Worm (Caenorhabditis elegans): ENCODE measurements around the gene ril-1.

DNA sequence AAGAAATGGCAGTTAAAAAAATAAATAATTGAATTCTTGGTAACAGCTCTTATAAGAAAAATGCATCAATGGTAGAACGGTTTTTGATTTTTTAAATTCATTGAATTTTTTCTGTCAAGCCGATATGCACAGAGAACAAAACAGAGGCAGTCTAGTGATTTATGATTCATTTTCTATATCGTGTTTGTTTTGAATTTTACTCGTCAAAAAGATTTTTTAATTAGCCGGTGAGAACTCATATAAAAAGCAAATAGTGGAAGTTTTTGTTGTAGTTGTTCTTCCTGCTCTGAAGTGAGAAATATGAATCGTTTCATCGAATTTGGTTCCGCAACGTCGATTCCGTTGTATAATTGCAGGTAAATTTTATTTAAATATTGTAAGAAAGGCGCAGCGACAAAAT lies 35.4 kb upstream of the ril-1 start, which contains the start of gene srt-32:
- TF ChIP-seq ztf-11 (tag; optimal IDR thresholded peaks at IDR 0.05) (no peak), lin-11 (tag; optimal IDR thresholded peaks at IDR 0.05) (no peak)
